Fruit fly (Drosophila melanogaster): ENCODE results near the gene ND-15.

The ND-15 gene

DNA sequence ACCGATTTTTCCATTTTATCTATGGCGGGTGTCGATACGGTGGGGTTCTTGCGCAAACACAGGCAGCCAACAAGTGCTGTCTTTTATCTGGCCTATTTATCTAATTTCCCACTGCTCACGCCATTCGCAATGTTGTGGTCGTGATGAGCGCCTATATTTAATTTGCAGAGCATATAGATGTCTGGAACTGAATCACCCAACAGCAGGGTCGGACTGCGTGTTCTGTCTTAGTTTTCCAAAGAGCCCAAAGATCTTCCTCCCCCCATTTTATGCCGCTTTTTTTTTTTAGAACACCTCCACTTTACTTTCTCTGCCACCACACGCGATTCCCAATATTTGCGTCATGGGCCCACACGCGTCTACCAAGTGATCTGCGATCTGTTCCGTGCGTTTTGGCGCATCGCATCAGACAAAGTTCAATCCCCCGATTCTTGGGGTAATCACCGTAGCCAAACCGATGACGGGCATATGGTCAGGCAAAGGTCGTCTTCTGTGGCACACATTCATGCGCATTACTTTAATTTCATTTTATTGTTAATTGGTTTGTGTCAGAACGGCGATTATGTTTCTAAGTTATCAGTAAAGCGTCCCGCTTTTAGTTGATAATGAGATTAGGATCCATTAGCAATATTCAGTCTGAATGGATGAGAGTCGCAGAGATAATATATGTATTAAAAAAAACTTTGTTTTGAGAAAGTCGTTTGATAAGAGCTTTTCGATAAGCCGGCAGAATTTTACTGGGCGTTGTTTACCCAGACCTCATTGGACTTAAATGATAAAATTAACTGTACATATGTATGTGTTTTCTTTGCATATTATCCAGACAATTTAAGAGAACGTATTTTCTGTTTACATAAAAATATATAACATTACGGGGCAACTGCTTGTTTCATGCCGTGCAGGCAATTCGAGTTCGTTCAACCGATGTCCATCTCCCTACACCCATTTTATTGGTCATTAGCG is 22.5 kb downstream of the ND-15 start:
- no peak for TF ChIP-seq disco-r (GFP tag; optimal IDR thresholded peaks at IDR 0.05)
- TF ChIP-seq tna (GFP tag; IDR thresholded peaks at IDR 0.05; ENCODE audit: partially characterized antibody): 0 out of 2 replicates have a peak, but pooled peaks have one; percentile 14
- TF ChIP-seq Med (GFP tag): peak; percentile 53
- peak; percentile 9 for TF ChIP-seq lbe (GFP tag; optimal IDR thresholded peaks at IDR 0.05)
- peak; percentile 81 for TF ChIP-seq CG12769 (tag; optimal IDR thresholded peaks at IDR 0.05)
- no peak for TF ChIP-seq Atf6 (GFP tag; IDR thresholded peaks at IDR 0.05)
- peak; percentile 74 for TF ChIP-seq CG34376 (GFP tag; optimal IDR thresholded peaks at IDR 0.05)
- peak; percentile 14; the same call in 1 of the 2 replicates for TF ChIP-seq CG3847 (GFP tag; IDR thresholded peaks at IDR 0.05)
- peak; percentile 28 for TF ChIP-seq Hmr (GFP tag; optimal IDR thresholded peaks at IDR 0.05)
- TF ChIP-seq az2 (GFP tag; optimal IDR thresholded peaks at IDR 0.05): no peak
- no peak for TF ChIP-seq seq (GFP tag; IDR thresholded peaks at IDR 0.05)
- TF ChIP-seq Pdp1 (GFP tag; optimal IDR thresholded peaks at IDR 0.05): peak in 1 of 2 experiments; percentile 71
- 0 out of 3 replicates have a peak, but pooled peaks have one; percentile 13 for TF ChIP-seq dysf (GFP tag; IDR thresholded peaks at IDR 0.05)
- no peak for TF ChIP-seq bsh (GFP tag; optimal IDR thresholded peaks at IDR 0.05)
- TF ChIP-seq CG7372 (GFP tag; IDR thresholded peaks at IDR 0.05): no peak
- no peak for TF ChIP-seq inv (GFP tag; IDR thresholded peaks at IDR 0.05; ENCODE audit: partially characterized antibody)
- peak; percentile 35 for TF ChIP-seq cwo (GFP tag; optimal IDR thresholded peaks at IDR 0.05)
- TF ChIP-seq sug (tag; optimal IDR thresholded peaks at IDR 0.05): peak; percentile 69
- peak; percentile 79 for TF ChIP-seq CG7987 (GFP tag; optimal IDR thresholded peaks at IDR 0.05)
- peak; percentile 65 for TF ChIP-seq Ets65A (GFP tag)
- TF ChIP-seq grn (GFP tag; optimal IDR thresholded peaks at IDR 0.05): peak; percentile 67
- TF ChIP-seq zf30C (GFP tag; optimal IDR thresholded peaks at IDR 0.05): no peak
- TF ChIP-seq Hr78 (GFP tag; optimal IDR thresholded peaks at IDR 0.05): peak in 1 of 2 experiments; percentile 55
- 0 out of 2 replicates have a peak, but pooled peaks have one; percentile 9 for TF ChIP-seq CG1024 (GFP tag; IDR thresholded peaks at IDR 0.05)
- peak; percentile 96 for TF ChIP-seq exex (tag; optimal IDR thresholded peaks at IDR 0.05)
- TF ChIP-seq NFAT (GFP tag; IDR thresholded peaks at IDR 0.05): no peak
- 0 out of 3 replicates have a peak, but pooled peaks have one; percentile 37 for TF ChIP-seq sr (GFP tag; IDR thresholded peaks at IDR 0.05)
- 0 out of 2 replicates have a peak, but pooled peaks have one; percentile 22 for TF ChIP-seq CG5953 (GFP tag; IDR thresholded peaks at IDR 0.05)
- peak; percentile 82 for TF ChIP-seq mirr (GFP tag; optimal IDR thresholded peaks at IDR 0.05)
- TF ChIP-seq caup (GFP tag; optimal IDR thresholded peaks at IDR 0.05; ENCODE audit: severe bottlenecking): peak; percentile 16
- 0 out of 3 replicates have a peak, but pooled peaks have one; percentile 26 for TF ChIP-seq gce (GFP tag; IDR thresholded peaks at IDR 0.05)
- TF ChIP-seq CG17912 (GFP tag; optimal IDR thresholded peaks at IDR 0.05): no peak
- peak; percentile 20 for TF ChIP-seq CG18599 (GFP tag; optimal IDR thresholded peaks at IDR 0.05)
- no peak for TF ChIP-seq CG2116 (GFP tag; optimal IDR thresholded peaks at IDR 0.05)
- TF ChIP-seq CG6254 (GFP tag; optimal IDR thresholded peaks at IDR 0.05): no peak
- 0 out of 3 replicates have a peak, but pooled peaks have one; percentile 58 for TF ChIP-seq so (GFP tag; IDR thresholded peaks at IDR 0.05)
- TF ChIP-seq CG10543 (GFP tag; optimal IDR thresholded peaks at IDR 0.05): peak; percentile 18
- TF ChIP-seq sens (GFP tag): peak; percentile 64
